Fruit fly (Drosophila melanogaster): Measurements from ENCODE around the gene Mkp.

Mkp gene

dm6 chr3L:205723-206284 is 21.5 kb upstream of the Mkp start, which contains the start of the genes Gk1 and CG13876 (continued):
- TF ChIP-seq CG11294 (GFP tag; IDR thresholded peaks at IDR 0.05) (peak; percentile 89), CG32006 (GFP tag; optimal IDR thresholded peaks at IDR 0.05) (peak; percentile 96), ss (GFP tag; optimal IDR thresholded peaks at IDR 0.05) (peak; percentile 95 to 97), Blimp-1 (GFP tag; optimal IDR thresholded peaks at IDR 0.05) (peak; percentile 84), spab (GFP tag; optimal IDR thresholded peaks at IDR 0.05) (peak; percentile 90), net (GFP tag; optimal IDR thresholded peaks at IDR 0.05) (peak; percentile 94), Hr39 (GFP tag; optimal IDR thresholded peaks at IDR 0.05) (no peak), cyc (GFP tag; optimal IDR thresholded peaks at IDR 0.05) (peak; percentile 80), OdsH (GFP tag; optimal IDR thresholded peaks at IDR 0.05) (no peak), eg (GFP tag; IDR thresholded peaks at IDR 0.05) (peak; percentile 98), CG7368 (GFP tag; optimal IDR thresholded peaks at IDR 0.05) (no peak), CG8119 (GFP tag; IDR thresholded peaks at IDR 0.05) (peak; percentile 97), CG6808 (GFP tag; optimal IDR thresholded peaks at IDR 0.05) (no peak), CG8632 (GFP tag; optimal IDR thresholded peaks at IDR 0.05) (peak; percentile 96), Gug (GFP tag; IDR thresholded peaks at IDR 0.05) (peak; percentile 94), CG8319 (GFP tag; optimal IDR thresholded peaks at IDR 0.05) (no peak), vri (GFP tag; optimal IDR thresholded peaks at IDR 0.05) (peak; percentile 92), esn (GFP tag; optimal IDR thresholded peaks at IDR 0.05) (peak; percentile 93), CG9139 (GFP tag; optimal IDR thresholded peaks at IDR 0.05) (peak; percentile 96), Sox14 (GFP tag; optimal IDR thresholded peaks at IDR 0.05) (peak; percentile 90)

- peak in 1 of 2 experiments; percentile 46 for TF ChIP-seq ss (GFP tag; optimal IDR thresholded peaks at IDR 0.05)
- TF ChIP-seq CG6808 (GFP tag; optimal IDR thresholded peaks at IDR 0.05): peak; percentile 14
- peak; percentile 71 for TF ChIP-seq fkh (GFP tag; optimal IDR thresholded peaks at IDR 0.05)
- TF ChIP-seq svp (GFP tag): peak; percentile 74
- TF ChIP-seq CG32006 (GFP tag; optimal IDR thresholded peaks at IDR 0.05): no peak
- TF ChIP-seq CG4318 (GFP tag; optimal IDR thresholded peaks at IDR 0.05): no peak
Observed at dm6 chr3L:203536-204135, 19.3 kb upstream of the Mkp start, which contains the start of gene NitFhit. Gene NitFhit, plus strand, starts transcription at chr3L:203730.

- TF ChIP-seq CG6854 (GFP tag; optimal IDR thresholded peaks at IDR 0.05) (peak; percentile 39), lz (GFP tag; optimal IDR thresholded peaks at IDR 0.05) (peak; percentile 52), Lpt (GFP tag; optimal IDR thresholded peaks at IDR 0.05) (no peak), OdsH (GFP tag; optimal IDR thresholded peaks at IDR 0.05) (peak; percentile 59), dsx (GFP tag; optimal IDR thresholded peaks at IDR 0.05; ENCODE audit: poor library complexity, severe bottlenecking) (no peak), CG34406 (GFP tag; optimal IDR thresholded peaks at IDR 0.05) (peak; percentile 59), Sox14 (GFP tag; optimal IDR thresholded peaks at IDR 0.05) (peak; percentile 24), cyc (GFP tag; optimal IDR thresholded peaks at IDR 0.05) (peak; percentile 32), CG6163 (GFP tag; IDR thresholded peaks at IDR 0.05) (peak; percentile 52; the same call in 2 of the 3 replicates), CG3032 (tag; optimal IDR thresholded peaks at IDR 0.05) (peak; percentile 72), CG15336 (GFP tag; IDR thresholded peaks at IDR 0.05) (peak; percentile 34; the same call in 1 of the 2 replicates), Eip93F (GFP tag; optimal IDR thresholded peaks at IDR 0.05) (peak; percentile 52), CG11762 (GFP tag; optimal IDR thresholded peaks at IDR 0.05; ENCODE audit: insufficient read depth) (no peak), acj6 (GFP tag; optimal IDR thresholded peaks at IDR 0.05) (peak; percentile 53), CG8632 (GFP tag; optimal IDR thresholded peaks at IDR 0.05) (peak; percentile 64), pdm3 (GFP tag; optimal IDR thresholded peaks at IDR 0.05) (no peak), CG6808 (GFP tag; optimal IDR thresholded peaks at IDR 0.05) (no peak), Hr38 (GFP tag; optimal IDR thresholded peaks at IDR 0.05) (no peak), Sox15 (GFP tag; optimal IDR thresholded peaks at IDR 0.05) (peak; percentile 56), CG8119 (GFP tag; IDR thresholded peaks at IDR 0.05) (peak; percentile 51; the same call in 1 of the 3 replicates), esn (GFP tag; optimal IDR thresholded peaks at IDR 0.05) (peak; percentile 58), CG6792 (GFP tag; optimal IDR thresholded peaks at IDR 0.05) (peak; percentile 31), achi (GFP tag; optimal IDR thresholded peaks at IDR 0.05) (peak; percentile 57), CG32006 (GFP tag; optimal IDR thresholded peaks at IDR 0.05) (peak; percentile 51), ss (GFP tag; optimal IDR thresholded peaks at IDR 0.05) (peak in 1 of 2 experiments; percentile 19), Ets96B (tag; optimal IDR thresholded peaks at IDR 0.05) (peak; percentile 59), CG9139 (GFP tag; optimal IDR thresholded peaks at IDR 0.05) (no peak), eg (GFP tag; IDR thresholded peaks at IDR 0.05) (peak; percentile 82), Eip78C (GFP tag) (peak; percentile 39), CG11294 (GFP tag; IDR thresholded peaks at IDR 0.05) (peak; percentile 11; the same call in 1 of the 2 replicates), Gug (GFP tag; IDR thresholded peaks at IDR 0.05) (0 out of 2 replicates have a peak, but pooled peaks have one; percentile 25), CG10631 (GFP tag; optimal IDR thresholded peaks at IDR 0.05) (peak; percentile 77)
Observed at dm6 chr3L:199754-200596, 15.6 kb upstream of the Mkp start, which contains the start of the genes rno and mri. Gene rno, minus strand, starts transcription at chr3L:199762. Gene mri, plus strand, starts transcription at chr3L:200174.
